Fruit fly (Drosophila melanogaster) whole organism, prepupa: ENCODE data around the gene CG15373.

Experiments used
- Blimp-1 ChIP-seq: fragments of 200-800 bp; sonication (Bioruptor generic); optimal IDR thresholded peaks from 3 replicates; lab custom pipeline; 2017; ENCODE audit warnings: missing biosample characterization, missing genetic modification characterization, mild to moderate bottlenecking, moderate library complexity, missing genetic modification reagents
- CG10669 ChIP-seq: fragments of 200-800 bp; sonication (Bioruptor generic); optimal IDR thresholded peaks from 3 replicates; lab custom pipeline; 2018; ENCODE audit warnings: missing biosample characterization, mild to moderate bottlenecking, missing genetic modification characterization, moderate library complexity
- CG11294 ChIP-seq: fragments of 200-800 bp; sonication (Bioruptor generic); IDR thresholded peaks from 2 replicates; pipeline ENCODE4 v1.3.6; 2022; ENCODE audit warnings: missing biosample characterization, missing genetic modification characterization
- CG11762 ChIP-seq: fragments of 200-800 bp; sonication (Bioruptor generic); optimal IDR thresholded peaks from 3 replicates; lab custom pipeline; 2016; ENCODE audit warnings: missing biosample characterization, missing genetic modification characterization; ENCODE audit not compliant: insufficient read depth
- CG11902 ChIP-seq: fragments of 200-800 bp; sonication (Bioruptor generic); optimal IDR thresholded peaks from 3 replicates; lab custom pipeline; 2016; ENCODE audit warnings: missing biosample characterization, missing genetic modification characterization
- CG15336 ChIP-seq: fragments of 200-800 bp; sonication (Bioruptor generic); IDR thresholded peaks from 2 replicates; pipeline ENCODE4 v1.3.6; 2022; ENCODE audit warnings: missing biosample characterization, missing genetic modification characterization
- CG1621 ChIP-seq: fragments of 200-800 bp; sonication (Bioruptor generic); optimal IDR thresholded peaks from 3 replicates; lab custom pipeline; 2018; ENCODE audit warnings: missing biosample characterization, mild to moderate bottlenecking, missing genetic modification characterization
- CG16779 ChIP-seq: fragments of 200-800 bp; sonication (Bioruptor generic); optimal IDR thresholded peaks from 3 replicates; lab custom pipeline; 2017; ENCODE audit warnings: missing biosample characterization, mild to moderate bottlenecking, missing genetic modification characterization
- CG3032 ChIP-seq: fragments of 200-800 bp; optimal IDR thresholded peaks from 2 replicates; lab custom pipeline; 2019; ENCODE audit warnings: missing biosample characterization, mild to moderate bottlenecking, missing genetic modification characterization, moderate library complexity
- CG31627 ChIP-seq: fragments of 200-800 bp; sonication (Bioruptor generic); optimal IDR thresholded peaks from 3 replicates; lab custom pipeline; 2016; ENCODE audit warnings: missing biosample characterization, missing genetic modification characterization
- CG32006 ChIP-seq: fragments of 200-800 bp; sonication (Bioruptor generic); optimal IDR thresholded peaks from 3 replicates; lab custom pipeline; 2017; ENCODE audit warnings: missing biosample characterization, mild to moderate bottlenecking, missing genetic modification characterization
- CG34406 ChIP-seq: fragments of 200-800 bp; sonication (Bioruptor generic); optimal IDR thresholded peaks from 3 replicates; lab custom pipeline; 2016; ENCODE audit warnings: missing biosample characterization, missing genetic modification characterization
- CG3919 ChIP-seq: fragments of 200-800 bp; sonication (Bioruptor generic); optimal IDR thresholded peaks from 3 replicates; lab custom pipeline; 2016; ENCODE audit warnings: missing biosample characterization, missing genetic modification characterization
- CG4318 ChIP-seq: fragments of 200-800 bp; sonication (Bioruptor generic); optimal IDR thresholded peaks from 3 replicates; lab custom pipeline; 2017; ENCODE audit warnings: missing biosample characterization, mild to moderate bottlenecking, missing genetic modification characterization
- CG6163 ChIP-seq: fragments of 200-800 bp; sonication (Bioruptor generic); IDR thresholded peaks from 3 replicates; pipeline ENCODE4 v1.3.6; 2022; ENCODE audit warnings: missing biosample characterization, missing genetic modification characterization
- CG6276 ChIP-seq: fragments of 200-800 bp; sonication (Bioruptor generic); optimal IDR thresholded peaks from 2 replicates; lab custom pipeline; 2017; ENCODE audit warnings: missing biosample characterization, mild to moderate bottlenecking, missing genetic modification characterization
- CG6792 ChIP-seq: fragments of 200-800 bp; sonication (Bioruptor generic); optimal IDR thresholded peaks from 3 replicates; lab custom pipeline; 2016; ENCODE audit warnings: missing biosample characterization, missing genetic modification characterization
- CG7368 ChIP-seq: fragments of 200-800 bp; sonication (Bioruptor generic); optimal IDR thresholded peaks from 3 replicates; lab custom pipeline; 2016; ENCODE audit warnings: missing biosample characterization, missing genetic modification characterization
- CG8119 ChIP-seq: fragments of 200-800 bp; sonication (Bioruptor generic); IDR thresholded peaks from 3 replicates; pipeline ENCODE4 v1.3.6; 2022; ENCODE audit warnings: missing biosample characterization, missing genetic modification characterization
- CG8319 ChIP-seq: fragments of 200-800 bp; sonication (Bioruptor generic); optimal IDR thresholded peaks from 3 replicates; lab custom pipeline; 2016; ENCODE audit warnings: missing biosample characterization, missing genetic modification characterization
- CG8632 ChIP-seq: fragments of 200-800 bp; sonication (Bioruptor generic); optimal IDR thresholded peaks from 3 replicates; lab custom pipeline; 2016; ENCODE audit warnings: missing biosample characterization, missing genetic modification characterization
- Eip78C ChIP-seq: fragments of 200-800 bp; sonication (Bioruptor generic); peaks from one replicate; lab custom pipeline; 2016; ENCODE audit warnings: missing biosample characterization, missing genetic modification characterization
- Eip93F ChIP-seq: fragments of 200-800 bp; sonication (Bioruptor generic); optimal IDR thresholded peaks from 2 replicates; lab custom pipeline; 2016; ENCODE audit warnings: missing biosample characterization, mild to moderate bottlenecking, missing genetic modification characterization
- Ets96B ChIP-seq: fragments of 200-800 bp; optimal IDR thresholded peaks from 2 replicates; lab custom pipeline; 2019; ENCODE audit warnings: missing biosample characterization, mild to moderate bottlenecking, missing genetic modification characterization, moderate library complexity
- Gug ChIP-seq: fragments of 200-800 bp; sonication (Bioruptor generic); IDR thresholded peaks from 2 replicates; pipeline ENCODE4 v1.3.6; 2022; ENCODE audit warnings: missing biosample characterization, missing genetic modification characterization
- Hr39 ChIP-seq: fragments of 200-800 bp; sonication (Bioruptor generic); optimal IDR thresholded peaks from 2 replicates; lab custom pipeline; 2016; ENCODE audit warnings: missing biosample characterization, missing genetic modification characterization
- Hr4 ChIP-seq: fragments of 200-800 bp; sonication (Bioruptor generic); optimal IDR thresholded peaks from 3 replicates; lab custom pipeline; 2016; ENCODE audit warnings: missing biosample characterization, missing genetic modification characterization
- Lpt ChIP-seq: fragments of 200-800 bp; sonication (Bioruptor generic); optimal IDR thresholded peaks from 3 replicates; lab custom pipeline; 2016; ENCODE audit warnings: missing biosample characterization, missing genetic modification characterization
- Met ChIP-seq: fragments of 200-800 bp; sonication (Bioruptor generic); optimal IDR thresholded peaks from 3 replicates; lab custom pipeline; 2016; ENCODE audit warnings: missing biosample characterization, missing genetic modification characterization
- Sox102F ChIP-seq: fragments of 200-800 bp; sonication (Bioruptor generic); optimal IDR thresholded peaks from 2 replicates; lab custom pipeline; 2016; ENCODE audit warnings: missing biosample characterization, mild to moderate bottlenecking, missing genetic modification characterization
- Sox14 ChIP-seq: fragments of 200-800 bp; sonication (Bioruptor generic); optimal IDR thresholded peaks from 3 replicates; lab custom pipeline; 2016; ENCODE audit warnings: missing biosample characterization, missing genetic modification characterization
- Sox15 ChIP-seq: fragments of 200-800 bp; sonication (Bioruptor generic); optimal IDR thresholded peaks from 3 replicates; lab custom pipeline; 2016; ENCODE audit warnings: missing biosample characterization, missing genetic modification characterization
- acj6 ChIP-seq: fragments of 200-800 bp; sonication (Bioruptor generic); optimal IDR thresholded peaks from 3 replicates; lab custom pipeline; 2016; ENCODE audit warnings: missing biosample characterization, missing genetic modification characterization
- cyc ChIP-seq: fragments of 200-800 bp; sonication (Bioruptor generic); optimal IDR thresholded peaks from 3 replicates; lab custom pipeline; 2016; ENCODE audit warnings: missing biosample characterization, missing genetic modification characterization
- dsx ChIP-seq: fragments of 200-800 bp; optimal IDR thresholded peaks from 3 replicates; lab custom pipeline; 2019; ENCODE audit warnings: missing biosample characterization, mild to moderate bottlenecking, missing genetic modification characterization, moderate library complexity; ENCODE audit not compliant: poor library complexity, severe bottlenecking
- fd85E ChIP-seq: fragments of 200-800 bp; sonication (Bioruptor generic); optimal IDR thresholded peaks from 3 replicates; lab custom pipeline; 2016; ENCODE audit warnings: missing biosample characterization, missing genetic modification characterization
- fkh ChIP-seq: fragments of 200-800 bp; sonication (Bioruptor generic); optimal IDR thresholded peaks from 3 replicates; lab custom pipeline; 2017; ENCODE audit warnings: missing biosample characterization, mild to moderate bottlenecking, missing genetic modification characterization, moderate library complexity
- lz ChIP-seq: fragments of 200-800 bp; sonication (Bioruptor generic); optimal IDR thresholded peaks from 3 replicates; lab custom pipeline; 2016; ENCODE audit warnings: missing biosample characterization, missing genetic modification characterization
- net ChIP-seq: fragments of 200-800 bp; sonication (Bioruptor generic); optimal IDR thresholded peaks from 3 replicates; lab custom pipeline; 2016; ENCODE audit warnings: missing biosample characterization, missing genetic modification characterization
- pdm3 ChIP-seq: fragments of 200-800 bp; sonication (Bioruptor generic); optimal IDR thresholded peaks from 3 replicates; lab custom pipeline; 2016; ENCODE audit warnings: missing biosample characterization, missing genetic modification characterization
- salr ChIP-seq, 2 experiments: fragments of 200-800 bp; sonication (Bioruptor generic); optimal IDR thresholded peaks; 3 replicates each; lab custom pipeline; 2016 to 2018; ENCODE audit warnings: missing biosample characterization in 2 of 2, missing genetic modification characterization in 2 of 2, mild to moderate bottlenecking in 1 of 2
- spab ChIP-seq: fragments of 200-800 bp; sonication (Bioruptor generic); optimal IDR thresholded peaks from 2 replicates; lab custom pipeline; 2017; ENCODE audit warnings: missing biosample characterization, mild to moderate bottlenecking, missing genetic modification characterization, missing genetic modification reagents
- ss ChIP-seq, 2 experiments: fragments of 200-800 bp; sonication (Bioruptor generic); optimal IDR thresholded peaks; 2 replicates in 1 of 2; 3 replicates in 1 of 2; lab custom pipeline; 2017 to 2018; ENCODE audit warnings: mild to moderate bottlenecking in 2 of 2, missing biosample characterization in 2 of 2, missing genetic modification characterization in 2 of 2, moderate library complexity in 1 of 2
- svp ChIP-seq: fragments of 200-800 bp; sonication (Bioruptor generic); peaks from one replicate; lab custom pipeline; 2016; ENCODE audit warnings: missing biosample characterization, missing genetic modification characterization
- vri ChIP-seq: fragments of 200-800 bp; sonication (Bioruptor generic); optimal IDR thresholded peaks from 3 replicates; lab custom pipeline; 2016; ENCODE audit warnings: missing biosample characterization, mild to moderate bottlenecking, missing genetic modification characterization

The CG15373 gene

dm6 chrX:18092810-18093222 is 49.0 kb downstream of the CG15373 start, which contains the start of gene RhoGAP16F (continued):
- TF ChIP-seq CG8632: peak; percentile 74
- TF ChIP-seq acj6 (GFP tag; lab: Kevin White, UChicago): peak; percentile 77
- peak; percentile 40 for TF ChIP-seq Eip93F (GFP tag; lab: Kevin White, UChicago)
- TF ChIP-seq salr (GFP tag; optimal IDR thresholded peaks at IDR 0.05; lab: Kevin White, UChicago): peak; percentile 36 to 50
- peak; percentile 82 for TF ChIP-seq CG32006 (GFP tag; lab: Kevin White, UChicago)
- TF ChIP-seq CG7368 (GFP tag; lab: Kevin White, UChicago): peak; percentile 62
- TF ChIP-seq dsx (GFP tag; lab: Kevin White, UChicago): peak; percentile 65
- TF ChIP-seq CG6163: peak; percentile 73
- TF ChIP-seq spab: peak; percentile 41
- peak; percentile 71 for TF ChIP-seq Gug (GFP tag; lab: Robert Waterston, UW)
- TF ChIP-seq, all 60 proteins: peak for 59

- TF ChIP-seq Eip78C (GFP tag; lab: Kevin White, UChicago): peak; percentile 24
- TF ChIP-seq Hr39 (GFP tag; lab: Kevin White, UChicago): no peak
Observed at dm6 chrX:18094130-18094529, 50.3 kb downstream of the CG15373 start.

dm6 chrX:18094747-18095352 is 51.1 kb downstream of the CG15373 start:
- peak; percentile 11 for TF ChIP-seq CG31627 (GFP tag; lab: Kevin White, UChicago)
- TF ChIP-seq vri: no peak
- TF ChIP-seq CG3919 (GFP tag; lab: Kevin White, UChicago): peak; percentile 53
- TF ChIP-seq svp (GFP tag; lab: Kevin White, UChicago): peak; percentile 61
- peak; percentile 53 for TF ChIP-seq CG10669 (GFP tag; lab: Kevin White, UChicago)
- peak; percentile 65 for TF ChIP-seq CG15336 (GFP tag; lab: Robert Waterston, UW)
- TF ChIP-seq cyc (GFP tag; lab: Kevin White, UChicago): peak; percentile 19
- peak; percentile 46 for TF ChIP-seq CG6792 (GFP tag; lab: Kevin White, UChicago)
- TF ChIP-seq Met (GFP tag; lab: Kevin White, UChicago): no peak
- TF ChIP-seq Hr4 (GFP tag; lab: Kevin White, UChicago): peak; percentile 30
- TF ChIP-seq Blimp-1 (GFP tag; lab: Kevin White, UChicago): no peak
- TF ChIP-seq CG1621: no peak
- no peak for TF ChIP-seq CG16779 (tag; lab: Kevin White, UChicago)
- TF ChIP-seq CG3032: peak; percentile 49
- no peak for TF ChIP-seq ss (GFP tag; optimal IDR thresholded peaks at IDR 0.05; lab: Kevin White, UChicago)
- TF ChIP-seq CG8119 (GFP tag; lab: Robert Waterston, UW): peak; percentile 68
- TF ChIP-seq fd85E (GFP tag; lab: Kevin White, UChicago): no peak
- TF ChIP-seq Sox15: no peak
- TF ChIP-seq CG34406 (GFP tag; lab: Kevin White, UChicago): peak; percentile 38
- TF ChIP-seq CG8319: no peak
- TF ChIP-seq pdm3 (GFP tag; lab: Kevin White, UChicago): peak; percentile 38
- TF ChIP-seq fkh (GFP tag; lab: Kevin White, UChicago): no peak
- peak; percentile 66 for TF ChIP-seq Eip78C (GFP tag; lab: Kevin White, UChicago)
- peak; percentile 49 for TF ChIP-seq CG6276
- peak; percentile 13 for TF ChIP-seq Sox102F (GFP tag; lab: Kevin White, UChicago)
- peak; percentile 53; the same call in 2 of the 3 replicates for TF ChIP-seq CG6163
- 0 out of 2 replicates have a peak, but pooled peaks have one; percentile 8 for TF ChIP-seq CG11294 (GFP tag; lab: Robert Waterston, UW)
- TF ChIP-seq Gug (GFP tag; lab: Robert Waterston, UW): peak; percentile 40; the same call in 1 of the 2 replicates
- TF ChIP-seq net (GFP tag; lab: Kevin White, UChicago): peak; percentile 34
- TF ChIP-seq CG11902 (GFP tag; lab: Kevin White, UChicago): peak; percentile 6
- TF ChIP-seq CG8632: peak; percentile 29
- peak; percentile 7 for TF ChIP-seq CG11762
- TF ChIP-seq Ets96B (tag; lab: Kevin White, UChicago): peak; percentile 51
- TF ChIP-seq lz (GFP tag; lab: Kevin White, UChicago): peak; percentile 16
- TF ChIP-seq dsx (GFP tag; lab: Kevin White, UChicago): no peak
- peak; percentile 4 for TF ChIP-seq Sox14 (GFP tag; lab: Kevin White, UChicago)
- TF ChIP-seq spab: peak; percentile 5
- no peak for TF ChIP-seq Eip93F (GFP tag; lab: Kevin White, UChicago)
- TF ChIP-seq CG32006 (GFP tag; lab: Kevin White, UChicago): peak; percentile 72
- peak; percentile 33 for TF ChIP-seq Lpt (GFP tag; lab: Kevin White, UChicago)
- TF ChIP-seq Hr39 (GFP tag; lab: Kevin White, UChicago): no peak
- peak; percentile 5 for TF ChIP-seq CG4318
